Fruit fly (Drosophila melanogaster): ENCODE data around the gene brwl.

Gene brwl

dm6 chr2L:9585942-9586341 is 17.3 kb downstream of the brwl start (continued):
- TF ChIP-seq CG17802 (tag; optimal IDR thresholded peaks at IDR 0.05) (no peak), jing (GFP tag; optimal IDR thresholded peaks at IDR 0.05) (no peak), fu2 (GFP tag; optimal IDR thresholded peaks at IDR 0.05) (no peak), usp (GFP tag; optimal IDR thresholded peaks at IDR 0.05) (no peak), az2 (GFP tag; optimal IDR thresholded peaks at IDR 0.05) (no peak), ro (GFP tag; IDR thresholded peaks at IDR 0.05) (no peak), Antp (GFP tag; optimal IDR thresholded peaks at IDR 0.05) (no peak), CG14050 (GFP tag; IDR thresholded peaks at IDR 0.05) (no peak), Hsf (GFP tag; optimal IDR thresholded peaks at IDR 0.05) (no peak), lab (GFP tag; optimal IDR thresholded peaks at IDR 0.05) (no peak), CG12155 (GFP tag; optimal IDR thresholded peaks at IDR 0.05) (no peak), CG5180 (GFP tag; optimal IDR thresholded peaks at IDR 0.05) (no peak), CG15696 (tag; optimal IDR thresholded peaks at IDR 0.05) (peak; percentile 64), sens-2 (GFP tag; IDR thresholded peaks at IDR 0.05) (no peak), exex (tag; optimal IDR thresholded peaks at IDR 0.05) (no peak), CG3838 (GFP tag; optimal IDR thresholded peaks at IDR 0.05) (no peak), Xbp1 (GFP tag; optimal IDR thresholded peaks at IDR 0.05) (no peak), CG6854 (GFP tag; optimal IDR thresholded peaks at IDR 0.05) (no peak), Rfx (GFP tag; IDR thresholded peaks at IDR 0.05) (no peak), HLH4C (GFP tag; IDR thresholded peaks at IDR 0.05; ENCODE audit: partially characterized antibody) (no peak), CG17912 (GFP tag; optimal IDR thresholded peaks at IDR 0.05) (no peak), Fer2 (tag; optimal IDR thresholded peaks at IDR 0.05) (no peak), kay (GFP tag; optimal IDR thresholded peaks at IDR 0.05) (no peak), wdn (GFP tag; IDR thresholded peaks at IDR 0.05) (no peak), CG14667 (GFP tag; IDR thresholded peaks at IDR 0.05) (no peak), croc (GFP tag; conservative IDR thresholded peaks at IDR 0.05) (no peak), CG18262 (tag; optimal IDR thresholded peaks at IDR 0.05) (peak; percentile 79), CG2889 (GFP tag; IDR thresholded peaks at IDR 0.05) (no peak), CG11456 (GFP tag; IDR thresholded peaks at IDR 0.05) (no peak), CG14860 (GFP tag; IDR thresholded peaks at IDR 0.05; ENCODE audit: partially characterized antibody) (no peak), CkIIα-i1 (GFP tag; IDR thresholded peaks at IDR 0.05) (no peak), pita (GFP tag; optimal IDR thresholded peaks at IDR 0.05) (no peak), Bgb (GFP tag; IDR thresholded peaks at IDR 0.05; ENCODE audit: partially characterized antibody) (no peak), CG8944 (GFP tag; optimal IDR thresholded peaks at IDR 0.05) (no peak), Hr51 (GFP tag; optimal IDR thresholded peaks at IDR 0.05) (no peak), Trl (optimal IDR thresholded peaks at IDR 0.05) (no peak), Trl (GFP tag; optimal IDR thresholded peaks at IDR 0.05) (no peak), CG30431 (GFP tag; optimal IDR thresholded peaks at IDR 0.05) (no peak), Elba2 (GFP tag; optimal IDR thresholded peaks at IDR 0.05) (no peak), Hey (tag; optimal IDR thresholded peaks at IDR 0.05) (no peak), H15 (GFP tag; IDR thresholded peaks at IDR 0.05) (no peak), ftz-f1 (GFP tag; optimal IDR thresholded peaks at IDR 0.05) (no peak), dati (GFP tag; IDR thresholded peaks at IDR 0.05) (no peak), GATAe (GFP tag; conservative IDR thresholded peaks at IDR 0.05) (no peak), CG12236 (GFP tag; optimal IDR thresholded peaks at IDR 0.05) (no peak), CG12769 (tag; optimal IDR thresholded peaks at IDR 0.05) (no peak), btn (GFP tag; optimal IDR thresholded peaks at IDR 0.05) (no peak), slbo (GFP tag; IDR thresholded peaks at IDR 0.05) (no peak), CG13624 (GFP tag; optimal IDR thresholded peaks at IDR 0.05) (no peak), CG11504 (tag; optimal IDR thresholded peaks at IDR 0.05) (no peak), pnt (GFP tag; optimal IDR thresholded peaks at IDR 0.05) (no peak), D19A (tag; optimal IDR thresholded peaks at IDR 0.05) (peak; percentile 32), CG18011 (GFP tag; optimal IDR thresholded peaks at IDR 0.05) (no peak)
